Fruit fly (Drosophila melanogaster): Measurements from ENCODE around the gene CG42556.

The CG42556 gene

DNA sequence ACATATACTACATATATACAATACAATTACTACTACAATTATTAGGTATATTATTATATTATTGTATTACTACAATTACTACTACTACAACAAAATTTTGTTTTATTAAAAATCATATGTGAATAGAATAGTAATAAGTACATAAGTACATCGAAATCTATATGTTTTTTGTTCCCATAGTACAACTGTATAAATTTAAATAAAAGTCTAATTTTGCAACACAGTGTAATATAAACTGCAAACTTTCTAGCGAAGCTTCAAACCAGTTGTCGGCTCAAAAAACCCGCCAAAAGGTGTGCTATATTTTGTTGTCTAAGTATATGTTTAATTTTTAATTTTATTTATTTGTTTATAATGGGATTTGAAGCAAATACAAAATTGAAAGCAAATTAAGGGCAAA, 30.1 kb upstream of the CG42556 start (continued):
- peak; percentile 51; the same call in 2 of the 3 replicates for TF ChIP-seq row (GFP tag; IDR thresholded peaks at IDR 0.05)
- TF ChIP-seq CG10321 (GFP tag; IDR thresholded peaks at IDR 0.05): no peak
- TF ChIP-seq CG11504 (tag; optimal IDR thresholded peaks at IDR 0.05): peak; percentile 45
- TF ChIP-seq unpg (GFP tag; optimal IDR thresholded peaks at IDR 0.05): peak; percentile 44
- TF ChIP-seq CG13424 (tag; optimal IDR thresholded peaks at IDR 0.05): no peak
- TF ChIP-seq mld (GFP tag; IDR thresholded peaks at IDR 0.05; ENCODE audit: partially characterized antibody): no peak
- TF ChIP-seq gcm (GFP tag; optimal IDR thresholded peaks at IDR 0.05): peak; percentile 17
- no peak for TF ChIP-seq tna (GFP tag; IDR thresholded peaks at IDR 0.05; ENCODE audit: partially characterized antibody)
- TF ChIP-seq CG7357 (GFP tag; IDR thresholded peaks at IDR 0.05): no peak
- peak; percentile 18 for TF ChIP-seq Ssrp (tag; optimal IDR thresholded peaks at IDR 0.05)
- TF ChIP-seq Ets65A (GFP tag): peak; percentile 38
- TF ChIP-seq PHDP (tag; optimal IDR thresholded peaks at IDR 0.05): peak; percentile 41
- peak; percentile 27 for TF ChIP-seq nmo (GFP tag; optimal IDR thresholded peaks at IDR 0.05)
- TF ChIP-seq CG16813 (GFP tag; IDR thresholded peaks at IDR 0.05; ENCODE audit: partially characterized antibody): no peak
- TF ChIP-seq stwl (tag; optimal IDR thresholded peaks at IDR 0.05): peak; percentile 16
- TF ChIP-seq CG10565 (GFP tag; optimal IDR thresholded peaks at IDR 0.05): no peak
- TF ChIP-seq CG8944 (GFP tag; optimal IDR thresholded peaks at IDR 0.05): no peak
- no peak for TF ChIP-seq CG13624 (GFP tag; optimal IDR thresholded peaks at IDR 0.05)
- no peak for TF ChIP-seq Hand (GFP tag; optimal IDR thresholded peaks at IDR 0.05)
- peak; percentile 29 for TF ChIP-seq CG7839 (tag; optimal IDR thresholded peaks at IDR 0.05)
- TF ChIP-seq Eip74EF (GFP tag; optimal IDR thresholded peaks at IDR 0.05): peak in 1 of 2 experiments; percentile 33
- TF ChIP-seq CG32772 (GFP tag; IDR thresholded peaks at IDR 0.05): no peak
- TF ChIP-seq CG12391 (tag; optimal IDR thresholded peaks at IDR 0.05): peak; percentile 37
- peak; percentile 36 for TF ChIP-seq CG8388 (GFP tag; optimal IDR thresholded peaks at IDR 0.05)
- TF ChIP-seq grau (tag; optimal IDR thresholded peaks at IDR 0.05): peak; percentile 34
- TF ChIP-seq dmrt11E (tag; optimal IDR thresholded peaks at IDR 0.05): peak; percentile 17
- TF ChIP-seq Rfx (GFP tag; IDR thresholded peaks at IDR 0.05): 0 out of 2 replicates have a peak, but pooled peaks have one; percentile 41
- peak; percentile 4 for TF ChIP-seq Sox102F (GFP tag; optimal IDR thresholded peaks at IDR 0.05)
- no peak for TF ChIP-seq CG12659 (GFP tag; optimal IDR thresholded peaks at IDR 0.05)

- TF ChIP-seq nom (GFP tag; optimal IDR thresholded peaks at IDR 0.05): no peak
- TF ChIP-seq Six4 (GFP tag; optimal IDR thresholded peaks at IDR 0.05): no peak
- no peak for TF ChIP-seq ewg (GFP tag; optimal IDR thresholded peaks at IDR 0.05)
- TF ChIP-seq Elba2 (GFP tag; optimal IDR thresholded peaks at IDR 0.05): no peak
- no peak for TF ChIP-seq E2f2 (GFP tag; IDR thresholded peaks at IDR 0.05)
- TF ChIP-seq Mes4 (GFP tag; optimal IDR thresholded peaks at IDR 0.05): no peak
- TF ChIP-seq Ptx1 (GFP tag; IDR thresholded peaks at IDR 0.05): no peak
- no peak for TF ChIP-seq CG7271 (tag; optimal IDR thresholded peaks at IDR 0.05)
- no peak for TF ChIP-seq slbo (GFP tag; IDR thresholded peaks at IDR 0.05)
- no peak for TF ChIP-seq CG4707 (GFP tag; optimal IDR thresholded peaks at IDR 0.05)
- no peak for TF ChIP-seq cad (GFP tag; optimal IDR thresholded peaks at IDR 0.05)
- TF ChIP-seq Med (GFP tag): peak; percentile 58
- TF ChIP-seq tin (GFP tag; optimal IDR thresholded peaks at IDR 0.05): no peak
- TF ChIP-seq CG16813 (GFP tag; IDR thresholded peaks at IDR 0.05; ENCODE audit: partially characterized antibody): no peak
- TF ChIP-seq CG17568 (GFP tag; optimal IDR thresholded peaks at IDR 0.05): no peak
- TF ChIP-seq sc (optimal IDR thresholded peaks at IDR 0.05): no peak
- TF ChIP-seq sc (GFP tag; optimal IDR thresholded peaks at IDR 0.05): no peak
- no peak for TF ChIP-seq toy (GFP tag; IDR thresholded peaks at IDR 0.05)
- no peak for TF ChIP-seq grau (tag; optimal IDR thresholded peaks at IDR 0.05)
- TF ChIP-seq Dp (GFP tag; optimal IDR thresholded peaks at IDR 0.05): no peak
- peak; percentile 25 for TF ChIP-seq CG10274 (GFP tag; optimal IDR thresholded peaks at IDR 0.05)
- TF ChIP-seq CG8924 (tag; optimal IDR thresholded peaks at IDR 0.05): no peak
- peak; percentile 97 for TF ChIP-seq exex (tag; optimal IDR thresholded peaks at IDR 0.05)
- peak; percentile 61 for TF ChIP-seq grn (GFP tag; optimal IDR thresholded peaks at IDR 0.05)
Observed at dm6 chr2L:16861126-16861525, 28.6 kb upstream of the CG42556 start, which contains the start of gene CG6012. Gene CG6012 (minus strand): TSS chr2L:16861489.
